Worm (Caenorhabditis elegans) whole organism, early embryonic: Measurements from ENCODE around the gene gpa-4.

Experiments
- ama-1 ChIP-seq: fragments of 150-350 bp; optimal IDR thresholded peaks from 2 replicates; lab custom pipeline; 2014
- ets-7 ChIP-seq: sonication (generic microtip); optimal IDR thresholded peaks from 2 replicates; lab custom pipeline; 2016; ENCODE audit warnings: missing genotype, missing genetic modification characterization, missing compliant biosample characterization
- flt-1 ChIP-seq: fragments of 200-800 bp; sonication (Bioruptor generic); IDR thresholded peaks from 2 replicates; pipeline ENCODE4 v1.3.6; 2022; ENCODE audit warnings: missing genetic modification characterization, missing compliant biosample characterization
- hnd-1 ChIP-seq: sonication (generic microtip); optimal IDR thresholded peaks from 2 replicates; lab custom pipeline; 2016; ENCODE audit warnings: missing genetic modification characterization, missing compliant biosample characterization
- pes-1 ChIP-seq: fragments of 200-800 bp; sonication (Bioruptor generic); IDR thresholded peaks from 2 replicates; pipeline ENCODE4 v1.3.6; 2022; ENCODE audit warnings: missing genetic modification reagents, missing genetic modification characterization, missing compliant biosample characterization
- scrt-1 ChIP-seq: fragments of 200-800 bp; sonication (Bioruptor generic); IDR thresholded peaks from 2 replicates; pipeline ENCODE4 v1.3.6; 2022; ENCODE audit warnings: missing genetic modification characterization, missing compliant biosample characterization
- tbx-11 ChIP-seq: fragments of 200-800 bp; sonication (Bioruptor generic); IDR thresholded peaks from 2 replicates; pipeline ENCODE4 v1.3.6; 2022; ENCODE audit warnings: missing genetic modification characterization, missing compliant biosample characterization
- tra-4 ChIP-seq: sonication (generic microtip); optimal IDR thresholded peaks from 2 replicates; lab custom pipeline; 2017; ENCODE audit warnings: missing genetic modification characterization, missing compliant biosample characterization

DNA sequence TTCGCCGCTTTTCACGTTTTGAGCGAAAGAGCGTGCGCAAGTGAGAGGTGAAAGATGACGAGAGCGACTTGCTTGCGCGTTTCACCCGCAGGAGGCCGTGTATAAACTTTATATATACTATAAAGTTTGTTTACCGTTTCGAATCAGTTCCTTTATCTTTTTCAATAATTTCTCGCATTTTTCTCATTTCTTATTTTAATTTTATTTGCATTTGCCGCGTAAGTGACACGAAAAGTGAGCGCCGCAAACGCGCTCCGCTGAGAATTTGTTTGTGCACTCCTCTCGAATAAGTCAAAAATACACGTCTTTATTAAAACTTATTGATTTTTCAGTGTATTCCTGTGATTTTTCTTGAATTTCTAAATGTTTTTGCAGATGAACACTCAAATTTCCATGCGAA lies 42.1 kb downstream of the gpa-4 start, which contains the start of gene mrpl-55:
- TF ChIP-seq tra-4 (tag; lab: Kevin White, UChicago) (no peak), hnd-1 (tag; lab: Kevin White, UChicago) (no peak), ets-7 (tag; lab: Kevin White, UChicago) (no peak), ama-1 (lab: Kevin White, UChicago) (no peak), scrt-1 (GFP tag; lab: Robert Waterston, UW) (no peak), pes-1 (GFP tag; lab: Robert Waterston, UW) (0 out of 2 replicates have a peak, but pooled peaks have one; percentile 26), tbx-11 (no peak), flt-1 (GFP tag; lab: Robert Waterston, UW) (no peak)
